Worm (Caenorhabditis elegans) whole organism, L1 larva: ENCODE data around the gene F55C9.15.

Experiments
- C04F5.9 ChIP-seq: sonication (generic microtip); optimal IDR thresholded peaks from 2 replicates; lab custom pipeline; 2016; ENCODE audit warnings: missing genetic modification characterization, missing compliant biosample characterization
- F16B12.6 ChIP-seq: fragments of 150-350 bp; optimal IDR thresholded peaks from 2 replicates; lab custom pipeline; 2014; ENCODE audit warnings: missing biosample characterization, missing genetic modification characterization
- Y116A8C.19 ChIP-seq: sonication (generic microtip); optimal IDR thresholded peaks from 2 replicates; lab custom pipeline; 2016; ENCODE audit warnings: missing compliant biosample characterization, missing genetic modification characterization, borderline replicate concordance
- aha-1 ChIP-seq: fragments of 150-350 bp; optimal IDR thresholded peaks from 2 replicates; lab custom pipeline; 2014; ENCODE audit warnings: missing biosample characterization, missing genetic modification characterization
- aly-2 ChIP-seq: fragments of 150-350 bp; optimal IDR thresholded peaks from 2 replicates; lab custom pipeline; 2014; ENCODE audit warnings: missing biosample characterization, missing genetic modification characterization
- ceh-63 ChIP-seq: fragments of 200-800 bp; sonication (Bioruptor generic); optimal IDR thresholded peaks from 2 replicates; lab custom pipeline; 2018; ENCODE audit warnings: mild to moderate bottlenecking, missing genetic modification characterization, missing compliant biosample characterization
- ceh-82 ChIP-seq, 3 experiments: fragments of 150-350 bp in 1 of 3; sonication (generic microtip) in 2 of 3; optimal IDR thresholded peaks; 2 replicates each; lab custom pipeline; 2014 to 2017; ENCODE audit warnings: missing biosample characterization in 3 of 3, missing genetic modification characterization in 3 of 3
- ceh-88 ChIP-seq: fragments of 200-800 bp; sonication (Bioruptor generic); IDR thresholded peaks from 2 replicates; pipeline ENCODE4 v1.3.6; 2022; ENCODE audit warnings: missing genetic modification characterization, missing compliant biosample characterization
- efl-3 ChIP-seq: fragments of 200-800 bp; sonication (Bioruptor generic); optimal IDR thresholded peaks from 2 replicates; lab custom pipeline; 2018; ENCODE audit warnings: mild to moderate bottlenecking, missing genetic modification characterization, missing compliant biosample characterization
- egl-27 ChIP-seq, 2 experiments: fragments of 150-350 bp in 1 of 2; sonication (generic microtip); optimal IDR thresholded peaks; 3 replicates each; lab custom pipeline; 2017 to 2018; ENCODE audit warnings: missing biosample characterization in 2 of 2, missing genetic modification characterization in 2 of 2, missing genetic modification reagents in 2 of 2
- elt-3 ChIP-seq, 6 experiments: fragments of 150-350 bp in 1 of 6; sonication (generic microtip); optimal IDR thresholded peaks; 2 replicates each; lab custom pipeline; 2017 to 2018; ENCODE audit warnings: missing biosample characterization in 6 of 6, missing genetic modification characterization in 6 of 6, inconsistent platforms in 1 of 6
- ets-5 ChIP-seq: fragments of 200-800 bp; sonication (Bioruptor generic); IDR thresholded peaks from 2 replicates; pipeline ENCODE4 v1.3.6; 2022; ENCODE audit warnings: missing genetic modification characterization, missing compliant biosample characterization
- fkh-4 ChIP-seq: sonication (generic microtip); optimal IDR thresholded peaks from 2 replicates; lab custom pipeline; 2016; ENCODE audit warnings: missing compliant biosample characterization, missing genetic modification characterization, borderline replicate concordance
- fkh-8 ChIP-seq: sonication (generic microtip); optimal IDR thresholded peaks from 2 replicates; lab custom pipeline; 2016; ENCODE audit warnings: mild to moderate bottlenecking, missing genetic modification characterization, missing compliant biosample characterization
- fos-1 ChIP-seq: fragments of 150-350 bp; optimal IDR thresholded peaks from 2 replicates; lab custom pipeline; 2014; ENCODE audit warnings: missing biosample characterization, missing genetic modification characterization
- grh-1 ChIP-seq: fragments of 200-800 bp; sonication (Bioruptor generic); IDR thresholded peaks from 2 replicates; pipeline ENCODE4 v1.3.6; 2022; ENCODE audit warnings: missing genetic modification reagents, missing genetic modification characterization, missing compliant biosample characterization
- hlh-17 ChIP-seq: fragments of 200-800 bp; sonication (Bioruptor generic); optimal IDR thresholded peaks from 2 replicates; lab custom pipeline; 2018; ENCODE audit warnings: missing genetic modification characterization, mild to moderate bottlenecking, missing compliant biosample characterization, moderate library complexity, borderline replicate concordance
- hpl-2 ChIP-seq: fragments of 150-350 bp; optimal IDR thresholded peaks from 2 replicates; lab custom pipeline; 2014; ENCODE audit warnings: missing biosample characterization, missing genetic modification reagents, missing genetic modification characterization
- irx-1 ChIP-seq: sonication (generic microtip); optimal IDR thresholded peaks from 2 replicates; lab custom pipeline; 2016; ENCODE audit warnings: missing genetic modification characterization, missing compliant biosample characterization
- isw-1 ChIP-seq: fragments of 200-800 bp; sonication (Bioruptor generic); IDR thresholded peaks from 2 replicates; pipeline ENCODE4 v1.3.6; 2022; ENCODE audit warnings: missing genetic modification characterization, missing compliant biosample characterization
- lin-15B ChIP-seq: fragments of 150-350 bp; sonication (generic microtip); optimal IDR thresholded peaks from 3 replicates; lab custom pipeline; 2014; ENCODE audit warnings: missing biosample characterization, missing genetic modification characterization
- lin-35 ChIP-seq, 2 experiments: fragments of 150-350 bp; optimal IDR thresholded peaks; 2 replicates each; lab custom pipeline; 2014; ENCODE audit warnings: missing biosample characterization in 2 of 2, missing genetic modification characterization in 2 of 2, missing genetic modification reagents in 2 of 2
- lin-39 ChIP-seq: fragments of 150-350 bp; optimal IDR thresholded peaks from 2 replicates; lab custom pipeline; 2014; ENCODE audit warnings: missing biosample characterization, missing genetic modification reagents, missing genetic modification characterization
- lir-3 ChIP-seq: sonication (generic microtip); optimal IDR thresholded peaks from 2 replicates; lab custom pipeline; 2016; ENCODE audit warnings: mild to moderate bottlenecking, missing genetic modification characterization, moderate library complexity, missing compliant biosample characterization; ENCODE audit not compliant: poor library complexity
- lsy-2 ChIP-seq, 2 experiments: fragments of 150-350 bp; optimal IDR thresholded peaks; 2 replicates each; lab custom pipeline; 2014; ENCODE audit warnings: missing biosample characterization in 2 of 2, missing genetic modification characterization in 2 of 2
- mep-1 ChIP-seq: fragments of 150-350 bp; optimal IDR thresholded peaks from 2 replicates; lab custom pipeline; 2014; ENCODE audit warnings: missing biosample characterization, missing genetic modification characterization
- nhr-12 ChIP-seq: sonication (generic microtip); optimal IDR thresholded peaks from 2 replicates; lab custom pipeline; 2017; ENCODE audit warnings: missing biosample characterization, missing genetic modification characterization
- nhr-19 ChIP-seq: fragments of 200-800 bp; sonication (Bioruptor generic); conservative IDR thresholded peaks from 2 replicates; pipeline ENCODE4 v1.3.6; 2022; ENCODE audit warnings: missing genetic modification characterization, missing compliant biosample characterization
- nhr-28 ChIP-seq: fragments of 150-350 bp; optimal IDR thresholded peaks from 2 replicates; lab custom pipeline; 2014; ENCODE audit warnings: missing biosample characterization, missing genetic modification characterization
- nhr-76 ChIP-seq: sonication (generic microtip); optimal IDR thresholded peaks from 2 replicates; lab custom pipeline; 2017; ENCODE audit warnings: missing biosample characterization, missing genetic modification characterization
- nhr-85 ChIP-seq: sonication (generic microtip); peaks from one replicate; lab custom pipeline; 2016; ENCODE audit warnings: missing genetic modification characterization, inconsistent platforms, missing compliant biosample characterization
- skn-1 ChIP-seq: fragments of 150-350 bp; optimal IDR thresholded peaks from 2 replicates; lab custom pipeline; 2014; ENCODE audit warnings: missing biosample characterization, missing genetic modification characterization
- snpc-4 ChIP-seq: fragments of 150-350 bp; optimal IDR thresholded peaks from 2 replicates; lab custom pipeline; 2014; ENCODE audit warnings: missing biosample characterization, missing genetic modification characterization
- sox-4 ChIP-seq: sonication (generic microtip); optimal IDR thresholded peaks from 2 replicates; lab custom pipeline; 2016; ENCODE audit warnings: missing genetic modification characterization, missing compliant biosample characterization
- sptf-1 ChIP-seq: fragments of 150-350 bp; optimal IDR thresholded peaks from 2 replicates; lab custom pipeline; 2014; ENCODE audit warnings: missing biosample characterization, missing genetic modification characterization
- sup-37 ChIP-seq: fragments of 200-800 bp; sonication (Bioruptor generic); optimal IDR thresholded peaks from 2 replicates; lab custom pipeline; 2018; ENCODE audit warnings: mild to moderate bottlenecking, missing genetic modification characterization, missing compliant biosample characterization
- unc-86 ChIP-seq: sonication (generic microtip); optimal IDR thresholded peaks from 2 replicates; lab custom pipeline; 2016; ENCODE audit warnings: missing genetic modification characterization, missing compliant biosample characterization
- unc-98 ChIP-seq: fragments of 200-800 bp; sonication (Bioruptor generic); IDR thresholded peaks from 2 replicates; pipeline ENCODE4 v1.3.6; 2022; ENCODE audit warnings: missing genetic modification characterization, missing compliant biosample characterization
- vab-15 ChIP-seq: sonication (generic microtip); optimal IDR thresholded peaks from 2 replicates; lab custom pipeline; 2017; ENCODE audit warnings: missing genotype, mild to moderate bottlenecking, missing genetic modification characterization, missing compliant biosample characterization
- ztf-4 ChIP-seq: fragments of 150-350 bp; optimal IDR thresholded peaks from 2 replicates; lab custom pipeline; 2014; ENCODE audit warnings: missing biosample characterization, missing genetic modification characterization

The F55C9.15 gene

DNA sequence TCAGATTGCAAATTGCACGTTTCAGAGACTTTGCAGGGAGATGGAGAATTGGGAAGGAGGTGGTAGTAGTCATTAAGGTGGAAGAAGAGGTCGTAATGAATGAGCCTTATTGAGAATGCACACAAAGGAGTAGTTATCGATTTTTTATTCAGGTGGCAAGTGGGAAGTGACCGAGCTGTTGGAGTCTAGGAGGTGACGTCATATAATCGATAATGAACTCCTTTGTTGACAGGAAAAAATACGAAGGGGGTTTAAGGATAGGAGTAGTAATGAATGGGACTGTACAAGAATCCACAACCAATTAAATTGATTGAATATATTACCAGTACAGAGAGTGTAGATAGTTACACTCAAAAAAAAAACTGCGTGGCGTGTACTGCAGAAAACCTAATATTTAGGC, 4.9 kb downstream of the F55C9.15 start, which contains the start of gene fbxb-62:
TSS of gene fbxb-62 (minus strand) at position 101 of the 400 bp plus-strand sequence.
- TF ChIP-seq nhr-19 (0 out of 2 replicates have a peak, but pooled peaks have one; percentile 3), lsy-2 (tag; optimal IDR thresholded peaks at IDR 0.05; lab: Kevin White, UChicago) (no peak)
- TF ChIP-seq, all 84 proteins: peak for 1

DNA sequence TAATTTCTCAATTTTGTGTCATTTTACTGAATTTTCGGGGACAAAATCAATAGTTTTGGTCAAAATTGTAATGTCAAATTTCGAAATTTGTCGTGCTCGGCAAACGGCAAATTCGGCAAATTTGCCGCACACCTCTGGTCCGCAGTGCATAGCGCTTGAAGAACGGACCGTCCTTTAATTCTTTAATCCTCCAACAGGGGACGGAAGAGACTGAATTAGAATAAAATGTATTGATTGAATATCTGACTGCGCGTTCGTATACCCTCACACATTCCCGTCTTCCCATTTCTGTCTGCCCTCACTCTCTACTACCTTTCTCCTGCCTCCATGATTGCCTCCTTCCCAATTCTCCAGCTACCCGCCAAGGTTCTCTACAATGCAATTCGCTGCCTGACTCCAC, 7.5 kb downstream of the F55C9.15 start, which contains the start of gene F55C9.14:
TSS of gene F55C9.14 (plus strand) at position 301 of the 400 bp plus-strand sequence.
- TF ChIP-seq efl-3 (no peak), skn-1 (tag; lab: Kevin White, UChicago) (no peak), nhr-76 (tag; lab: Kevin White, UChicago) (no peak), lir-3 (no peak), fkh-4 (tag; lab: Kevin White, UChicago) (no peak), ceh-63 (no peak), unc-98 (no peak), irx-1 (tag; lab: Kevin White, UChicago) (no peak), ceh-82 (tag; optimal IDR thresholded peaks at IDR 0.05; lab: Kevin White, UChicago) (no peak), ets-5 (GFP tag; lab: Robert Waterston, UW) (no peak), fos-1 (tag; lab: Kevin White, UChicago) (no peak)

DNA sequence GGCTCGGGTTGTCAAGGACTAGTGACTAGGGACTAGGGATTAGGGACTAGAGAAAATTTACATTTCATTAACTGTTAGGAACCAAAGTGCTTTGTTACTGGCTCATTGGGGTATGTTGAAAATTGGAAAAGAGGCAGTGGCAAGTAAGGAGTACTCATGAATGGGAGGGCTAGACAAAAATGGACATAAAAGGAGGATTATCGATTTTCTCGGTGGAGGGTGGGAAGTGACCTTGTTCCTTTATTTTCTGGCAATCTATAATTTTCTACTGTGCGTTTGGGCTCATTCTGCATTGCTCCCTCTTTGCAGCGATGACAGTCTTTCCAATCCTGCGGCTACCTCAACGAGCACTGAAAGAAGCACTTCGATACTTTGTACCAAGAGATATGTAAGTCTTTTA, 9.3 kb downstream of the F55C9.15 start, which contains the start of gene fbxb-60:
TSS of gene fbxb-60 (plus strand) at position 301 of the 400 bp plus-strand sequence.
- TF ChIP-seq nhr-12 (no peak), lir-3 (no peak), ceh-88 (GFP tag; lab: Robert Waterston, UW) (no peak), lin-15B (no peak), skn-1 (tag; lab: Kevin White, UChicago) (no peak), vab-15 (tag; lab: Kevin White, UChicago) (no peak), Y116A8C.19 (tag; lab: Kevin White, UChicago) (no peak), sptf-1 (tag; lab: Kevin White, UChicago) (no peak), isw-1 (GFP tag; lab: Robert Waterston, UW) (no peak), mep-1 (tag; lab: Kevin White, UChicago) (no peak), nhr-76 (tag; lab: Kevin White, UChicago) (no peak), hlh-17 (GFP tag; lab: Kevin White, UChicago) (no peak), irx-1 (tag; lab: Kevin White, UChicago) (no peak), nhr-28 (tag; lab: Kevin White, UChicago) (no peak), grh-1 (no peak), nhr-85 (no peak), unc-86 (tag; lab: Kevin White, UChicago) (no peak), ztf-4 (no peak)

DNA sequence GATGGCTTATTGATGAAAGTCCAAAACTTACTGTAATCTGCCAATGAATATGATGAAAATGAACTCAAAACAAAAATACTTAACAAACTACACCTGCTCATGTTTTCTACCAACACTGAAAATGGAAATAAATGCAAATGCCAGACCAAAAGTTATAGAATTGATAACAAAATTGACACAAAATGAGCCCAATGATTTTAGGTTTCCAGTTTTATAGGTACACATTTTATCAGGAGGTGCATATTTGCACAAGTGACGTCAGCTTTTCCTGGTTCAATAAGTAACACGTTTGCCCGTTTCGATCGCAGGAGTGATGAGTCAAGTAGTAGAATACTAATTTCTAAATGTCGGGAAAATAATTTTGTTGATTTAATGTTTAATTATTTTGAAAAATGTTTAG, 10.1 kb downstream of the F55C9.15 start, which contains the start of gene F55C9.6:
TSS of gene F55C9.6 (minus strand) at position 101 of the 400 bp plus-strand sequence.
- TF ChIP-seq nhr-19 (no peak), F16B12.6 (no peak), snpc-4 (tag; lab: Kevin White, UChicago) (no peak), nhr-12 (no peak), nhr-28 (tag; lab: Kevin White, UChicago) (no peak), ztf-4 (no peak), aly-2 (tag; lab: Kevin White, UChicago) (no peak), unc-98 (no peak), sup-37 (no peak), hpl-2 (GFP tag; lab: Kevin White, UChicago) (no peak), aha-1 (no peak), egl-27 (tag; optimal IDR thresholded peaks at IDR 0.05; lab: Kevin White, UChicago) (no peak), elt-3 (tag; optimal IDR thresholded peaks at IDR 0.05; lab: Kevin White, UChicago) (no peak), C04F5.9 (no peak), irx-1 (tag; lab: Kevin White, UChicago) (no peak), lin-39 (tag; lab: Kevin White, UChicago) (no peak), fkh-8 (no peak), sox-4 (no peak), lin-35 (GFP tag; optimal IDR thresholded peaks at IDR 0.05; lab: Kevin White, UChicago) (no peak)
- TF ChIP-seq, all 84 proteins: peak for 0
